Fruit fly (Drosophila melanogaster) whole organism, pupa: ENCODE results near the gene CG32119.

ENCODE experiments used
- CG10348 ChIP-seq: fragments of 200-800 bp; sonication (Bioruptor generic); IDR thresholded peaks from 2 replicates; pipeline ENCODE4 v1.3.6; 2022; ENCODE audit warnings: missing biosample characterization, missing genetic modification characterization
- CG15710 ChIP-seq: fragments of 200-800 bp; sonication (Bioruptor generic); optimal IDR thresholded peaks from 2 replicates; lab custom pipeline; 2018; ENCODE audit warnings: missing biosample characterization, mild to moderate bottlenecking, missing genetic modification characterization, moderate library complexity

- TF ChIP-seq CG10348 (GFP tag; lab: Robert Waterston, UW), result no peak
- no peak for TF ChIP-seq CG15710 (tag; lab: Kevin White, UChicago)
Observed at dm6 chr3L:13232747-13233146, 15.8 kb downstream of the CG32119 start.
